Worm (Caenorhabditis elegans) whole organism, mixed stage, embryonic: ENCODE measurements around the gene ins-8.

Experiments
- lsy-2 ChIP-seq: fragments of 150-350 bp; optimal IDR thresholded peaks from 2 replicates; lab custom pipeline; 2014; ENCODE audit warnings: missing biosample characterization, missing genetic modification characterization
- nhr-76 ChIP-seq: sonication (generic microtip); optimal IDR thresholded peaks from 2 replicates; lab custom pipeline; 2017; ENCODE audit warnings: missing biosample characterization, missing genetic modification characterization

ce11 chrIV:9728376-9728775 lies 47.6 kb upstream of the ins-8 start, which contains the start of gene nhr-100:
- TF ChIP-seq nhr-76 (no peak), lsy-2 (tag; lab: Kevin White, UChicago) (no peak)
